Worm (Caenorhabditis elegans) whole organism, early embryonic: ENCODE measurements around the gene got-1.2.

Experiments used
- B0310.2 ChIP-seq: sonication (generic microtip); optimal IDR thresholded peaks from 2 replicates; lab custom pipeline; 2016; ENCODE audit warnings: mild to moderate bottlenecking, missing genetic modification characterization, missing compliant biosample characterization
- ama-1 ChIP-seq: fragments of 150-350 bp; optimal IDR thresholded peaks from 2 replicates; lab custom pipeline; 2014
- ceh-13 ChIP-seq: fragments of 200-800 bp; sonication (Bioruptor generic); optimal IDR thresholded peaks from 2 replicates; lab custom pipeline; 2018; ENCODE audit warnings: mild to moderate bottlenecking, missing genetic modification characterization, missing compliant biosample characterization
- hnd-1 ChIP-seq: sonication (generic microtip); optimal IDR thresholded peaks from 2 replicates; lab custom pipeline; 2016; ENCODE audit warnings: missing genetic modification characterization, missing compliant biosample characterization
- tra-4 ChIP-seq: sonication (generic microtip); optimal IDR thresholded peaks from 2 replicates; lab custom pipeline; 2017; ENCODE audit warnings: missing genetic modification characterization, missing compliant biosample characterization

- TF ChIP-seq ceh-13 (GFP tag; lab: Kevin White, UChicago) (no peak), B0310.2 (tag; lab: Kevin White, UChicago) (no peak), tra-4 (tag; lab: Kevin White, UChicago) (no peak), ama-1 (lab: Kevin White, UChicago) (no peak), hnd-1 (tag; lab: Kevin White, UChicago) (no peak)
Measured at ce11 chrX:16772112-16772731, 20.7 kb downstream of the got-1.2 start.
